Worm (Caenorhabditis elegans) whole organism, L3 larva: ENCODE results near the gene klp-7.

Source experiments
- R02D3.7 ChIP-seq: fragments of 150-350 bp; optimal IDR thresholded peaks from 2 replicates; lab custom pipeline; 2014; ENCODE audit warnings: missing biosample characterization, missing genetic modification characterization
- ZK546.5 ChIP-seq: sonication (generic microtip); optimal IDR thresholded peaks from 2 replicates; lab custom pipeline; 2017; ENCODE audit warnings: missing biosample characterization, missing genetic modification characterization
- aly-2 ChIP-seq: fragments of 150-350 bp; optimal IDR thresholded peaks from 2 replicates; lab custom pipeline; 2014; ENCODE audit warnings: missing biosample characterization, missing genetic modification characterization
- ama-1 ChIP-seq: fragments of 150-350 bp; optimal IDR thresholded peaks from 2 replicates; lab custom pipeline; 2018
- ceh-16 ChIP-seq: sonication (generic microtip); optimal IDR thresholded peaks from 2 replicates; lab custom pipeline; 2017; ENCODE audit warnings: missing biosample characterization, missing genetic modification characterization
- ceh-28 ChIP-seq: fragments of 150-350 bp; optimal IDR thresholded peaks from 2 replicates; lab custom pipeline; 2014; ENCODE audit warnings: missing biosample characterization, missing genetic modification reagents, missing genetic modification characterization
- daf-12 ChIP-seq: fragments of 150-350 bp; optimal IDR thresholded peaks from 2 replicates; lab custom pipeline; 2014; ENCODE audit warnings: missing biosample characterization, missing genetic modification reagents, missing genetic modification characterization
- egl-5 ChIP-seq: fragments of 150-350 bp; optimal IDR thresholded peaks from 2 replicates; lab custom pipeline; 2017; ENCODE audit warnings: missing biosample characterization, missing genetic modification reagents, missing genetic modification characterization, inconsistent platforms
- elt-1 ChIP-seq: fragments of 150-350 bp; optimal IDR thresholded peaks from 2 replicates; lab custom pipeline; 2014; ENCODE audit warnings: missing biosample characterization, missing genetic modification characterization
- elt-2 ChIP-seq: sonication (generic microtip); optimal IDR thresholded peaks from 2 replicates; lab custom pipeline; 2016; ENCODE audit warnings: missing genetic modification reagents, mild to moderate bottlenecking, missing genetic modification characterization, missing compliant biosample characterization
- fkh-10 ChIP-seq: sonication (generic microtip); optimal IDR thresholded peaks from 2 replicates; lab custom pipeline; 2017; ENCODE audit warnings: missing biosample characterization, missing genetic modification reagents, missing genetic modification characterization
- fos-1 ChIP-seq: fragments of 150-350 bp; optimal IDR thresholded peaks from 2 replicates; lab custom pipeline; 2014; ENCODE audit warnings: missing biosample characterization, missing genetic modification characterization
- jun-1 ChIP-seq: fragments of 150-350 bp; optimal IDR thresholded peaks from 2 replicates; lab custom pipeline; 2014; ENCODE audit warnings: missing biosample characterization, missing genetic modification reagents, missing genetic modification characterization
- lin-39 ChIP-seq: fragments of 150-350 bp; optimal IDR thresholded peaks from 2 replicates; lab custom pipeline; 2018; ENCODE audit warnings: missing biosample characterization, missing genetic modification reagents, missing genetic modification characterization
- mml-1 ChIP-seq: fragments of 150-350 bp; sonication (generic microtip); optimal IDR thresholded peaks from 3 replicates; lab custom pipeline; 2014; ENCODE audit warnings: missing biosample characterization, missing genetic modification characterization
- nfya-1 ChIP-seq: sonication (generic microtip); optimal IDR thresholded peaks from 2 replicates; lab custom pipeline; 2017; ENCODE audit warnings: missing genetic modification characterization, mild to moderate bottlenecking, missing compliant biosample characterization, antibody characterized with exemption, moderate library complexity; ENCODE audit not compliant: insufficient read depth
- nhr-11 ChIP-seq: fragments of 150-350 bp; optimal IDR thresholded peaks from 2 replicates; lab custom pipeline; 2014; ENCODE audit warnings: missing biosample characterization, missing genetic modification characterization
- nhr-23 ChIP-seq: fragments of 150-350 bp; optimal IDR thresholded peaks from 2 replicates; lab custom pipeline; 2014; ENCODE audit warnings: missing biosample characterization, missing genetic modification reagents, missing genetic modification characterization
- nhr-237 ChIP-seq: fragments of 150-350 bp; optimal IDR thresholded peaks from 2 replicates; lab custom pipeline; 2014; ENCODE audit warnings: missing biosample characterization, missing genetic modification characterization
- nhr-77 ChIP-seq: fragments of 150-350 bp; optimal IDR thresholded peaks from 2 replicates; lab custom pipeline; 2014; ENCODE audit warnings: missing biosample characterization, missing genetic modification characterization
- pha-4 ChIP-seq: fragments of 150-350 bp; optimal IDR thresholded peaks from 2 replicates; lab custom pipeline; 2014; ENCODE audit warnings: missing biosample characterization, missing genetic modification reagents, missing genetic modification characterization
- pqm-1 ChIP-seq: fragments of 150-350 bp; optimal IDR thresholded peaks from 2 replicates; lab custom pipeline; 2017; ENCODE audit warnings: missing biosample characterization, missing genetic modification characterization, inconsistent platforms
- sea-2 ChIP-seq: fragments of 150-350 bp; sonication (generic microtip); optimal IDR thresholded peaks from 4 replicates; lab custom pipeline; 2014; ENCODE audit warnings: missing biosample characterization, missing genetic modification reagents, missing genetic modification characterization
- skn-1 ChIP-seq: fragments of 150-350 bp; optimal IDR thresholded peaks from 2 replicates; lab custom pipeline; 2014; ENCODE audit warnings: missing biosample characterization, missing genetic modification characterization
- tbx-2 ChIP-seq: sonication (generic microtip); optimal IDR thresholded peaks from 2 replicates; lab custom pipeline; 2016; ENCODE audit warnings: mild to moderate bottlenecking, missing genetic modification characterization, missing compliant biosample characterization
- unc-62 ChIP-seq: fragments of 150-350 bp; sonication (generic microtip); optimal IDR thresholded peaks from 4 replicates; lab custom pipeline; 2014; ENCODE audit warnings: missing biosample characterization, missing genetic modification reagents, missing genetic modification characterization
- zag-1 ChIP-seq: fragments of 150-350 bp; optimal IDR thresholded peaks from 2 replicates; lab custom pipeline; 2014; ENCODE audit warnings: missing biosample characterization, missing genetic modification characterization
- ztf-4 ChIP-seq: fragments of 150-350 bp; optimal IDR thresholded peaks from 2 replicates; lab custom pipeline; 2014; ENCODE audit warnings: missing biosample characterization, missing genetic modification characterization

klp-7 gene

ce11 chrIII:10818364-10818763 lies 12.6 kb downstream of the klp-7 start (continued):
- TF ChIP-seq aly-2 (tag; lab: Kevin White, UChicago): no peak
- peak; percentile 70 for TF ChIP-seq lin-39 (tag; lab: Kevin White, UChicago)
- no peak for TF ChIP-seq fkh-10 (GFP tag; lab: Kevin White, UChicago)
- peak; percentile 39 for TF ChIP-seq jun-1

ce11 chrIII:10819257-10819656 lies 13.5 kb downstream of the klp-7 start:
- TF ChIP-seq elt-2: peak; percentile 50
- peak; percentile 34 for TF ChIP-seq pha-4 (tag; lab: Kevin White, UChicago)
- TF ChIP-seq fos-1 (tag; lab: Kevin White, UChicago): no peak
- TF ChIP-seq ama-1 (lab: Kevin White, UChicago): peak; percentile 22

ce11 chrIII:10819778-10820177 lies 14.1 kb downstream of the klp-7 start:
- TF ChIP-seq fos-1 (tag; lab: Kevin White, UChicago): no peak
- TF ChIP-seq sea-2 (GFP tag; lab: Kevin White, UChicago): no peak
- TF ChIP-seq elt-1: no peak
- TF ChIP-seq nhr-77: no peak
- no peak for TF ChIP-seq pqm-1
- no peak for TF ChIP-seq unc-62 (GFP tag; lab: Kevin White, UChicago)
- TF ChIP-seq jun-1: no peak
- TF ChIP-seq lin-39 (tag; lab: Kevin White, UChicago): peak; percentile 29
- no peak for TF ChIP-seq skn-1
- TF ChIP-seq R02D3.7 (tag; lab: Kevin White, UChicago): no peak
- TF ChIP-seq pha-4 (tag; lab: Kevin White, UChicago): no peak
- TF ChIP-seq egl-5 (tag; lab: Kevin White, UChicago): peak; percentile 5
- no peak for TF ChIP-seq ztf-4 (tag; lab: Kevin White, UChicago)
- no peak for TF ChIP-seq zag-1 (tag; lab: Kevin White, UChicago)
- no peak for TF ChIP-seq daf-12 (tag; lab: Kevin White, UChicago)
- peak; percentile 57 for TF ChIP-seq nfya-1
- no peak for TF ChIP-seq nhr-237 (tag; lab: Kevin White, UChicago)
- no peak for TF ChIP-seq ceh-28
- TF ChIP-seq mml-1 (tag; lab: Kevin White, UChicago): no peak
- TF ChIP-seq nhr-11 (tag; lab: Kevin White, UChicago): peak; percentile 83
- no peak for TF ChIP-seq aly-2 (tag; lab: Kevin White, UChicago)
- peak; percentile 7 for TF ChIP-seq ama-1 (lab: Kevin White, UChicago)

- peak; percentile 68 for TF ChIP-seq pqm-1
- no peak for TF ChIP-seq ceh-28
- peak; percentile 14 for TF ChIP-seq pha-4 (tag; lab: Kevin White, UChicago)
- TF ChIP-seq elt-2: peak; percentile 67
Measured at ce11 chrIII:10820592-10821242, 15.0 kb downstream of the klp-7 start.

- TF ChIP-seq pha-4 (tag; lab: Kevin White, UChicago): peak; percentile 34
- TF ChIP-seq jun-1: peak; percentile 47
- peak; percentile 81 for TF ChIP-seq pqm-1
- TF ChIP-seq tbx-2: no peak
- no peak for TF ChIP-seq nhr-23 (tag; lab: Kevin White, UChicago)
- TF ChIP-seq elt-2: peak; percentile 98
Measured at ce11 chrIII:10822494-10823113, 16.9 kb downstream of the klp-7 start.

ce11 chrIII:10824206-10824605 lies 18.5 kb downstream of the klp-7 start:
- TF ChIP-seq ceh-28 (no peak), ZK546.5 (tag; lab: Kevin White, UChicago) (no peak), nhr-11 (tag; lab: Kevin White, UChicago) (no peak), sea-2 (GFP tag; lab: Kevin White, UChicago) (no peak), egl-5 (tag; lab: Kevin White, UChicago) (peak; percentile 4), R02D3.7 (tag; lab: Kevin White, UChicago) (no peak)
- TF ChIP-seq, all 47 proteins: peak for 1

- TF ChIP-seq ceh-16: no peak
- no peak for TF ChIP-seq fos-1 (tag; lab: Kevin White, UChicago)
- TF ChIP-seq zag-1 (tag; lab: Kevin White, UChicago): no peak
- TF ChIP-seq, all 47 proteins: peak for 0
Measured at ce11 chrIII:10825088-10825487, 19.4 kb downstream of the klp-7 start.
